Fruit fly (Drosophila melanogaster) whole organism, embryonic: ENCODE results near the gene mRpL49.

Experiments
- Atf6 ChIP-seq: fragments of 200-800 bp; sonication (Bioruptor generic); IDR thresholded peaks from 2 replicates; pipeline ENCODE4 v1.3.6; 2022; ENCODE audit warnings: missing biosample characterization, missing genetic modification characterization
- Awh ChIP-seq: fragments of 200-800 bp; sonication (Bioruptor generic); IDR thresholded peaks from 2 replicates; pipeline ENCODE4, ENCODE4 v1.3.6; 2022; ENCODE audit warnings: missing biosample characterization, missing genetic modification characterization
- CG10979 ChIP-seq: fragments of 200-800 bp; sonication (Bioruptor generic); optimal IDR thresholded peaks from 2 replicates; lab custom pipeline; 2018; ENCODE audit warnings: missing biosample characterization, mild to moderate bottlenecking, missing genetic modification characterization, moderate library complexity
- CG11504 ChIP-seq: fragments of 200-800 bp; sonication (Bioruptor generic); optimal IDR thresholded peaks from 3 replicates; lab custom pipeline; 2019; ENCODE audit warnings: missing biosample characterization, mild to moderate bottlenecking, missing genetic modification characterization, moderate library complexity
- CG11695 ChIP-seq: fragments of 200-800 bp; sonication (Bioruptor generic); IDR thresholded peaks from 3 replicates; pipeline ENCODE4 v1.3.6; 2022; ENCODE audit warnings: missing biosample characterization, missing genetic modification characterization
- CG11696 ChIP-seq: fragments of 200-800 bp; sonication (Bioruptor generic); IDR thresholded peaks from 2 replicates; pipeline ENCODE4 v1.3.6; 2022; ENCODE audit warnings: missing biosample characterization, missing genetic modification characterization
- CG1233 ChIP-seq: fragments of 200-800 bp; sonication (Bioruptor generic); optimal IDR thresholded peaks from 4 replicates; lab custom pipeline; 2018; ENCODE audit warnings: missing biosample characterization, mild to moderate bottlenecking, missing genetic modification characterization
- CG16779 ChIP-seq: fragments of 200-800 bp; sonication (Bioruptor generic); IDR thresholded peaks from 2 replicates; pipeline ENCODE4 v1.3.6; 2022; ENCODE audit warnings: missing biosample characterization, missing genetic modification characterization
- CG18599 ChIP-seq: fragments of 200-800 bp; sonication (Bioruptor generic); optimal IDR thresholded peaks from 3 replicates; lab custom pipeline; 2017; ENCODE audit warnings: missing biosample characterization, missing genetic modification characterization, mild to moderate bottlenecking, moderate library complexity, missing genetic modification reagents
- CG3163 ChIP-seq: fragments of 200-800 bp; sonication (Bioruptor generic); optimal IDR thresholded peaks from 3 replicates; lab custom pipeline; 2016; ENCODE audit warnings: missing biosample characterization, missing genetic modification characterization
- CG32532 ChIP-seq: fragments of 200-800 bp; sonication (Bioruptor generic); IDR thresholded peaks from 2 replicates; pipeline ENCODE4 v1.3.6; 2022; ENCODE audit warnings: missing biosample characterization, missing genetic modification characterization
- CG32767 ChIP-seq: fragments of 200-800 bp; sonication (Bioruptor generic); IDR thresholded peaks from 2 replicates; pipeline ENCODE4 v1.3.6; 2022; ENCODE audit warnings: missing biosample characterization, missing genetic modification characterization
- CG34376 ChIP-seq: fragments of 200-800 bp; sonication (Bioruptor generic); optimal IDR thresholded peaks from 2 replicates; lab custom pipeline; 2018; ENCODE audit warnings: missing biosample characterization, mild to moderate bottlenecking, missing genetic modification characterization
- CG42726 ChIP-seq: fragments of 200-800 bp; sonication (Bioruptor generic); IDR thresholded peaks from 2 replicates; pipeline ENCODE4 v1.3.6; 2022; ENCODE audit warnings: missing biosample characterization, missing genetic modification characterization; ENCODE audit not compliant: partially characterized antibody
- CG4360 ChIP-seq: fragments of 200-800 bp; sonication (Bioruptor generic); IDR thresholded peaks from 2 replicates; pipeline ENCODE4 v1.3.6; 2022; ENCODE audit warnings: missing biosample characterization, missing genetic modification characterization
- CG8290 ChIP-seq, 3 experiments: fragments of 200-800 bp; sonication (Bioruptor generic); optimal IDR thresholded peaks; 2 replicates each; lab custom pipeline; 2016 to 2019; ENCODE audit warnings: missing biosample characterization in 3 of 3, missing genetic modification characterization in 3 of 3, mild to moderate bottlenecking in 2 of 3, moderate library complexity in 1 of 3
- Dad ChIP-seq: fragments of 200-800 bp; sonication (Bioruptor generic); optimal IDR thresholded peaks from 3 replicates; lab custom pipeline; 2016; ENCODE audit warnings: missing biosample characterization, missing genetic modification characterization
- GATAe ChIP-seq: fragments of 200-800 bp; sonication (Bioruptor generic); conservative IDR thresholded peaks from 2 replicates; pipeline ENCODE4 v1.3.6; 2022; ENCODE audit warnings: missing biosample characterization, missing genetic modification characterization
- Gug ChIP-seq: fragments of 200-800 bp; sonication (Bioruptor generic); IDR thresholded peaks from 4 replicates; pipeline ENCODE4 v1.3.6; 2022; ENCODE audit warnings: missing biosample characterization, missing genetic modification characterization
- Hr51 ChIP-seq, 2 experiments: fragments of 200-800 bp; sonication (Bioruptor generic); optimal IDR thresholded peaks; 2 replicates in 1 of 2; 3 replicates in 1 of 2; lab custom pipeline; 2016 to 2018; ENCODE audit warnings: missing biosample characterization in 2 of 2, missing genetic modification characterization in 2 of 2, mild to moderate bottlenecking in 1 of 2, moderate library complexity in 1 of 2
- Med ChIP-seq: fragments of 200-800 bp; sonication (Bioruptor generic); peaks from one replicate; lab custom pipeline; 2016; ENCODE audit warnings: missing biosample characterization, missing genetic modification characterization, mild to moderate bottlenecking, inconsistent platforms, moderate library complexity
- Rfx ChIP-seq: fragments of 200-800 bp; sonication (Bioruptor generic); IDR thresholded peaks from 2 replicates; pipeline ENCODE4 v1.3.6; 2022; ENCODE audit warnings: missing biosample characterization, missing genetic modification characterization
- Sox102F ChIP-seq: fragments of 200-800 bp; sonication (Bioruptor generic); optimal IDR thresholded peaks from 2 replicates; lab custom pipeline; 2018; ENCODE audit warnings: missing biosample characterization, mild to moderate bottlenecking, missing genetic modification characterization, moderate library complexity
- Trl ChIP-seq, 3 experiments: fragments of >200 bp in 2 of 3; fragments of 200-800 bp in 1 of 3; sonication (Bioruptor generic) in 1 of 3; optimal IDR thresholded peaks; 2 replicates in 1 of 3; 3 replicates in 2 of 3; lab custom pipeline; 2016 to 2017; ENCODE audit warnings: missing biosample characterization in 1 of 3, missing genetic modification characterization in 1 of 3
- bab2 ChIP-seq: fragments of 200-800 bp; sonication (Bioruptor generic); optimal IDR thresholded peaks from 2 replicates; lab custom pipeline; 2016; ENCODE audit warnings: missing biosample characterization, missing genetic modification characterization
- chinmo ChIP-seq: fragments of 200-800 bp; sonication (Bioruptor generic); IDR thresholded peaks from 4 replicates; pipeline ENCODE4 v1.3.6; 2022; ENCODE audit warnings: missing biosample characterization, missing genetic modification characterization; ENCODE audit not compliant: partially characterized antibody
- cwo ChIP-seq: fragments of 200-800 bp; sonication (Bioruptor generic); optimal IDR thresholded peaks from 3 replicates; lab custom pipeline; 2017; ENCODE audit warnings: missing biosample characterization, missing genetic modification characterization, mild to moderate bottlenecking, moderate library complexity, missing genetic modification reagents
- danr ChIP-seq: fragments of 200-800 bp; sonication (Bioruptor generic); IDR thresholded peaks from 2 replicates; pipeline ENCODE4 v1.3.6; 2022; ENCODE audit warnings: missing biosample characterization, missing genetic modification characterization
- disco-r ChIP-seq: fragments of 200-800 bp; sonication (Bioruptor generic); optimal IDR thresholded peaks from 2 replicates; lab custom pipeline; 2016; ENCODE audit warnings: missing biosample characterization, missing genetic modification characterization
- dmrt11E ChIP-seq: fragments of 200-800 bp; sonication (Bioruptor generic); optimal IDR thresholded peaks from 3 replicates; lab custom pipeline; 2018; ENCODE audit warnings: missing biosample characterization, mild to moderate bottlenecking, missing genetic modification characterization, moderate library complexity
- dmrt99B ChIP-seq: fragments of 200-800 bp; sonication (Bioruptor generic); optimal IDR thresholded peaks from 2 replicates; lab custom pipeline; 2018; ENCODE audit warnings: missing biosample characterization, mild to moderate bottlenecking, missing genetic modification characterization, moderate library complexity
- emc ChIP-seq: fragments of 200-800 bp; sonication (Bioruptor generic); optimal IDR thresholded peaks from 2 replicates; lab custom pipeline; 2016; ENCODE audit warnings: missing biosample characterization, missing genetic modification characterization
- fd102C ChIP-seq: fragments of 200-800 bp; sonication (Bioruptor generic); optimal IDR thresholded peaks from 2 replicates; lab custom pipeline; 2018; ENCODE audit warnings: missing biosample characterization, mild to moderate bottlenecking, missing genetic modification characterization, moderate library complexity
- gsb-n ChIP-seq: fragments of 200-800 bp; sonication (Bioruptor generic); optimal IDR thresholded peaks from 3 replicates; lab custom pipeline; 2018; ENCODE audit warnings: missing biosample characterization, mild to moderate bottlenecking, missing genetic modification characterization
- h ChIP-seq: fragments of >200 bp; optimal IDR thresholded peaks from 2 replicates; lab custom pipeline; 2017
- kah ChIP-seq: fragments of 200-800 bp; sonication (Bioruptor generic); optimal IDR thresholded peaks from 2 replicates; lab custom pipeline; 2018; ENCODE audit warnings: missing biosample characterization, mild to moderate bottlenecking, missing genetic modification characterization
- lab ChIP-seq: fragments of 200-800 bp; sonication (Bioruptor generic); optimal IDR thresholded peaks from 3 replicates; lab custom pipeline; 2017; ENCODE audit warnings: missing biosample characterization, missing genetic modification characterization, mild to moderate bottlenecking, moderate library complexity, missing genetic modification reagents
- lilli ChIP-seq: fragments of 200-800 bp; sonication (Bioruptor generic); optimal IDR thresholded peaks from 3 replicates; lab custom pipeline; 2016; ENCODE audit warnings: missing biosample characterization, missing genetic modification characterization
- mirr ChIP-seq: fragments of 200-800 bp; sonication (Bioruptor generic); optimal IDR thresholded peaks from 3 replicates; lab custom pipeline; 2018; ENCODE audit warnings: missing biosample characterization, mild to moderate bottlenecking, missing genetic modification characterization
- p53 ChIP-seq: fragments of 200-800 bp; sonication (Bioruptor generic); optimal IDR thresholded peaks from 2 replicates; lab custom pipeline; 2016; ENCODE audit warnings: missing biosample characterization, missing genetic modification characterization
- pzg ChIP-seq: fragments of 200-800 bp; sonication (Bioruptor generic); optimal IDR thresholded peaks from 3 replicates; lab custom pipeline; 2018; ENCODE audit warnings: missing biosample characterization, mild to moderate bottlenecking, missing genetic modification characterization, moderate library complexity
- sc ChIP-seq, 3 experiments: fragments of >200 bp in 2 of 3; fragments of 200-800 bp in 1 of 3; sonication (Bioruptor generic) in 1 of 3; optimal IDR thresholded peaks; 2 replicates in 2 of 3; 3 replicates in 1 of 3; lab custom pipeline; 2017; ENCODE audit warnings: mild to moderate bottlenecking in 1 of 3, missing biosample characterization in 1 of 3, missing genetic modification characterization in 1 of 3, missing genetic modification reagents in 1 of 3
- slbo ChIP-seq: fragments of 200-800 bp; sonication (Bioruptor generic); IDR thresholded peaks from 2 replicates; pipeline ENCODE4 v1.3.6; 2022; ENCODE audit warnings: missing biosample characterization, missing genetic modification characterization
- sr ChIP-seq: fragments of 200-800 bp; sonication (Bioruptor generic); IDR thresholded peaks from 3 replicates; pipeline ENCODE4 v1.3.6; 2022; ENCODE audit warnings: missing biosample characterization, missing genetic modification characterization
- sug ChIP-seq: fragments of 200-800 bp; optimal IDR thresholded peaks from 2 replicates; lab custom pipeline; 2019; ENCODE audit warnings: missing biosample characterization, mild to moderate bottlenecking, missing genetic modification characterization, moderate library complexity
- tll ChIP-seq, 2 experiments: fragments of 200-800 bp in 1 of 2; fragments of >200 bp in 1 of 2; sonication (Bioruptor generic) in 1 of 2; optimal IDR thresholded peaks; 2 replicates each; lab custom pipeline; 2017 to 2019; ENCODE audit warnings: missing biosample characterization in 2 of 2, missing genetic modification characterization in 2 of 2, mild to moderate bottlenecking in 1 of 2, moderate library complexity in 1 of 2
- tup ChIP-seq: fragments of 200-800 bp; sonication (Bioruptor generic); optimal IDR thresholded peaks from 2 replicates; lab custom pipeline; 2016; ENCODE audit warnings: missing biosample characterization, mild to moderate bottlenecking, missing genetic modification characterization, moderate library complexity
- unpg ChIP-seq: fragments of 200-800 bp; sonication (Bioruptor generic); optimal IDR thresholded peaks from 3 replicates; lab custom pipeline; 2018; ENCODE audit warnings: missing biosample characterization, mild to moderate bottlenecking, missing genetic modification characterization, moderate library complexity

mRpL49 gene

dm6 chrX:12895114-12895723 lies 11.7 kb upstream of the mRpL49 start (continued):
- TF ChIP-seq CG11695, result peak; percentile 38; the same call in 1 of the 3 replicates
- peak; percentile 1 for TF ChIP-seq dmrt99B (tag; lab: Kevin White, UChicago)
- TF ChIP-seq CG32532, result peak; percentile 28; the same call in 1 of the 2 replicates
- peak; percentile 44; the same call in 1 of the 2 replicates for TF ChIP-seq slbo (GFP tag; lab: Robert Waterston, UW)
- TF ChIP-seq CG11696 (GFP tag; lab: Robert Waterston, UW), result no peak
- no peak for TF ChIP-seq CG8290 (GFP tag; optimal IDR thresholded peaks at IDR 0.05; lab: Kevin White, UChicago)
- no peak for TF ChIP-seq CG8290 (tag; optimal IDR thresholded peaks at IDR 0.05; lab: Kevin White, UChicago)
- TF ChIP-seq cwo, result peak; percentile 21
- TF ChIP-seq CG1233 (GFP tag; lab: Kevin White, UChicago), result no peak
- no peak for TF ChIP-seq tup (GFP tag; lab: Kevin White, UChicago)
- no peak for TF ChIP-seq p53
- TF ChIP-seq h, result no peak
- TF ChIP-seq lilli (GFP tag; lab: Kevin White, UChicago), result peak; percentile 38
- no peak for TF ChIP-seq dmrt11E
- peak; percentile 59 for TF ChIP-seq sug (tag; lab: Kevin White, UChicago)
- TF ChIP-seq Atf6 (GFP tag; lab: Robert Waterston, UW), result 0 out of 2 replicates have a peak, but pooled peaks have one; percentile 18
- TF ChIP-seq Awh (GFP tag; lab: Robert Waterston, UW), result no peak
- TF ChIP-seq CG34376 (GFP tag; lab: Kevin White, UChicago), result peak; percentile 32
- no peak for TF ChIP-seq sc (optimal IDR thresholded peaks at IDR 0.05; lab: Kevin White, UChicago)
- TF ChIP-seq sc (GFP tag; optimal IDR thresholded peaks at IDR 0.05; lab: Kevin White, UChicago), result no peak
- no peak for TF ChIP-seq CG10979 (tag; lab: Kevin White, UChicago)
- TF ChIP-seq bab2 (GFP tag; lab: Kevin White, UChicago), result peak; percentile 7
- TF ChIP-seq Rfx, result 0 out of 2 replicates have a peak, but pooled peaks have one; percentile 11
- no peak for TF ChIP-seq Gug (GFP tag; lab: Robert Waterston, UW)
- TF ChIP-seq kah (GFP tag; lab: Kevin White, UChicago), result no peak
- TF ChIP-seq gsb-n (tag; lab: Kevin White, UChicago), result no peak
- peak; percentile 40; the same call in 1 of the 2 replicates for TF ChIP-seq GATAe (GFP tag; lab: Robert Waterston, UW)
- peak; percentile 44 for TF ChIP-seq lab (GFP tag; lab: Kevin White, UChicago)
- no peak for TF ChIP-seq disco-r (GFP tag; lab: Kevin White, UChicago)
- TF ChIP-seq pzg (GFP tag; lab: Kevin White, UChicago), result no peak
- no peak for TF ChIP-seq sr (GFP tag; lab: Robert Waterston, UW)
- TF ChIP-seq chinmo (GFP tag; lab: Robert Waterston, UW), result peak; percentile 80; the same call in 1 of the 4 replicates
- no peak for TF ChIP-seq unpg
- TF ChIP-seq mirr (GFP tag; lab: Kevin White, UChicago), result peak; percentile 45
- TF ChIP-seq CG32767, result no peak
- TF ChIP-seq Sox102F (GFP tag; lab: Kevin White, UChicago), result peak; percentile 25
- TF ChIP-seq CG16779 (GFP tag; lab: Robert Waterston, UW), result no peak
- no peak for TF ChIP-seq CG42726
- no peak for TF ChIP-seq emc (GFP tag; lab: Kevin White, UChicago)
- peak; percentile 71 for TF ChIP-seq CG3163
- peak; percentile 0 for TF ChIP-seq CG11504 (tag; lab: Kevin White, UChicago)
- TF ChIP-seq danr (GFP tag; lab: Robert Waterston, UW), result no peak
- peak; percentile 38 for TF ChIP-seq CG18599
- peak in 1 of 2 experiments; percentile 4 for TF ChIP-seq Hr51 (GFP tag; optimal IDR thresholded peaks at IDR 0.05; lab: Kevin White, UChicago)
- peak; percentile 69 for TF ChIP-seq Med (GFP tag; lab: Kevin White, UChicago)
- TF ChIP-seq fd102C (GFP tag; lab: Kevin White, UChicago), result no peak
- peak; percentile 57; the same call in 1 of the 2 replicates for TF ChIP-seq CG4360
- peak; percentile 55 to 73 for TF ChIP-seq Trl (optimal IDR thresholded peaks at IDR 0.05; lab: Kevin White, UChicago)
- TF ChIP-seq Trl (GFP tag; optimal IDR thresholded peaks at IDR 0.05; lab: Kevin White, UChicago), result no peak
- no peak for TF ChIP-seq tll (GFP tag; optimal IDR thresholded peaks at IDR 0.05; lab: Kevin White, UChicago)
- no peak for TF ChIP-seq Dad (GFP tag; lab: Kevin White, UChicago)
